Worm (Caenorhabditis elegans) whole organism, young adult: Measurements from ENCODE around the gene C09F5.1.

Experiments
- B0019.2 ChIP-seq: fragments of 200-800 bp; sonication (Bioruptor generic); conservative IDR thresholded peaks from 2 replicates; pipeline ENCODE4 v1.3.6; 2022; ENCODE audit warnings: missing genetic modification reagents, missing genetic modification characterization, missing compliant biosample characterization
- B0035.1 ChIP-seq: sonication (generic microtip); optimal IDR thresholded peaks from 2 replicates; lab custom pipeline; 2016; ENCODE audit warnings: missing genetic modification characterization, mild to moderate bottlenecking, missing compliant biosample characterization, missing genotype, missing genetic modification reagents
- B0336.3 ChIP-seq: fragments of 200-800 bp; sonication (Bioruptor generic); IDR thresholded peaks from 2 replicates; pipeline ENCODE4 v1.3.6; 2022; ENCODE audit warnings: missing genetic modification characterization, missing compliant biosample characterization
- C06A6.2 ChIP-seq: fragments of 200-800 bp; sonication (Bioruptor generic); conservative IDR thresholded peaks from 2 replicates; pipeline ENCODE4 v1.3.6; 2022; ENCODE audit warnings: missing genetic modification characterization, missing compliant biosample characterization
- F10E7.11 ChIP-seq: sonication (generic microtip); optimal IDR thresholded peaks from 2 replicates; lab custom pipeline; 2017; ENCODE audit warnings: mild to moderate bottlenecking, missing genetic modification characterization, moderate library complexity, missing compliant biosample characterization
- F23B12.7 ChIP-seq: sonication (generic microtip); optimal IDR thresholded peaks from 2 replicates; lab custom pipeline; 2017; ENCODE audit warnings: missing genetic modification characterization, mild to moderate bottlenecking, missing compliant biosample characterization, antibody characterized with exemption, moderate library complexity; ENCODE audit not compliant: insufficient read depth
- F57A8.1 ChIP-seq: fragments of 200-800 bp; sonication (Bioruptor generic); optimal IDR thresholded peaks from 2 replicates; lab custom pipeline; 2018; ENCODE audit warnings: mild to moderate bottlenecking, missing genetic modification characterization, moderate library complexity, missing compliant biosample characterization
- K12H6.12 ChIP-seq: fragments of 200-800 bp; sonication (Bioruptor generic); optimal IDR thresholded peaks from 2 replicates; lab custom pipeline; 2018; ENCODE audit warnings: mild to moderate bottlenecking, missing genetic modification characterization, missing compliant biosample characterization
- Y53G8AR.9 ChIP-seq: fragments of 200-800 bp; sonication (Bioruptor generic); conservative IDR thresholded peaks from 2 replicates; pipeline ENCODE4 v1.3.6; 2022; ENCODE audit warnings: missing genetic modification reagents, missing genetic modification characterization, missing compliant biosample characterization
- Y79H2A.3 ChIP-seq: fragments of 200-800 bp; sonication (Bioruptor generic); conservative IDR thresholded peaks from 2 replicates; pipeline ENCODE4 v1.3.6; 2022; ENCODE audit warnings: missing genetic modification reagents, missing genetic modification characterization, missing compliant biosample characterization
- akir-1 ChIP-seq: fragments of 200-800 bp; sonication (Bioruptor generic); optimal IDR thresholded peaks from 2 replicates; lab custom pipeline; 2018; ENCODE audit warnings: mild to moderate bottlenecking, missing genetic modification characterization, moderate library complexity, missing compliant biosample characterization
- ama-1 ChIP-seq, 3 experiments: fragments of 150-350 bp in 1 of 3; sonication (generic microtip) in 2 of 3; optimal IDR thresholded peaks; 2 replicates each; lab custom pipeline; 2014 to 2018; ENCODE audit warnings: missing biosample characterization in 2 of 3, missing genetic modification characterization in 2 of 3, missing genetic modification reagents in 2 of 3
- athp-1 ChIP-seq: sonication (generic microtip); optimal IDR thresholded peaks from 2 replicates; lab custom pipeline; 2017; ENCODE audit warnings: mild to moderate bottlenecking, missing genetic modification characterization, missing compliant biosample characterization
- cebp-1 ChIP-seq, 2 experiments: fragments of 200-800 bp in 1 of 2; sonication (Bioruptor generic) in 1 of 2; sonication (generic microtip) in 1 of 2; IDR thresholded peaks in 1 of 2; optimal IDR thresholded peaks in 1 of 2; 2 replicates each; pipeline versions ENCODE4 v1.3.6 to Lab custom; 2017 to 2022; ENCODE audit warnings: missing compliant biosample characterization in 2 of 2, missing genetic modification characterization in 2 of 2, mild to moderate bottlenecking in 1 of 2, missing genetic modification reagents in 1 of 2, moderate library complexity in 1 of 2
- ceh-91 ChIP-seq: fragments of 200-800 bp; sonication (Bioruptor generic); IDR thresholded peaks from 2 replicates; pipeline ENCODE4 v1.3.6; 2022; ENCODE audit warnings: missing genetic modification reagents, missing genetic modification characterization, missing compliant biosample characterization
- chd-7 ChIP-seq: sonication (generic microtip); optimal IDR thresholded peaks from 2 replicates; lab custom pipeline; 2016; ENCODE audit warnings: mild to moderate bottlenecking, missing genetic modification characterization, moderate library complexity, missing compliant biosample characterization
- die-1 ChIP-seq: sonication (generic microtip); optimal IDR thresholded peaks from 2 replicates; lab custom pipeline; 2016; ENCODE audit warnings: missing genotype, mild to moderate bottlenecking, missing genetic modification characterization, missing compliant biosample characterization
- dpl-1 ChIP-seq: fragments of 150-350 bp; optimal IDR thresholded peaks from 2 replicates; lab custom pipeline; 2014; ENCODE audit warnings: missing biosample characterization, missing genetic modification reagents, missing genetic modification characterization
- egl-18 ChIP-seq: fragments of 200-800 bp; sonication (Bioruptor generic); IDR thresholded peaks from 2 replicates; pipeline ENCODE4 v1.3.6; 2022; ENCODE audit warnings: missing genetic modification reagents, missing genetic modification characterization, missing compliant biosample characterization
- fkh-3 ChIP-seq: sonication (generic microtip); optimal IDR thresholded peaks from 2 replicates; lab custom pipeline; 2016; ENCODE audit warnings: mild to moderate bottlenecking, missing genetic modification characterization, missing compliant biosample characterization
- hlh-12 ChIP-seq: sonication (generic microtip); optimal IDR thresholded peaks from 2 replicates; lab custom pipeline; 2016; ENCODE audit warnings: missing genetic modification characterization, missing compliant biosample characterization
- hmg-20 ChIP-seq: fragments of 200-800 bp; sonication (Bioruptor generic); IDR thresholded peaks from 2 replicates; pipeline ENCODE4 v1.3.6; 2022; ENCODE audit warnings: missing genetic modification reagents, missing genetic modification characterization, missing compliant biosample characterization
- hrde-1 ChIP-seq: sonication (generic microtip); optimal IDR thresholded peaks from 2 replicates; lab custom pipeline; 2016; ENCODE audit warnings: missing genetic modification characterization, mild to moderate bottlenecking, missing compliant biosample characterization, moderate library complexity, missing genotype, missing genetic modification reagents, borderline replicate concordance
- hsf-1 ChIP-seq: fragments of 200-800 bp; sonication (Bioruptor generic); IDR thresholded peaks from 2 replicates; pipeline ENCODE4 v1.3.6; 2022; ENCODE audit warnings: missing genetic modification reagents, missing genetic modification characterization, missing compliant biosample characterization
- lin-35 ChIP-seq, 3 experiments: fragments of 150-350 bp in 2 of 3; sonication (generic microtip) in 1 of 3; optimal IDR thresholded peaks; 2 replicates each; lab custom pipeline; 2014 to 2018; ENCODE audit warnings: missing biosample characterization in 3 of 3, missing genetic modification characterization in 3 of 3, missing genetic modification reagents in 3 of 3
- lsl-1 ChIP-seq: fragments of 200-800 bp; sonication (Bioruptor generic); optimal IDR thresholded peaks from 2 replicates; lab custom pipeline; 2018; ENCODE audit warnings: mild to moderate bottlenecking, missing genetic modification characterization, moderate library complexity, missing compliant biosample characterization
- lsy-27 ChIP-seq: sonication (generic microtip); optimal IDR thresholded peaks from 2 replicates; lab custom pipeline; 2017; ENCODE audit warnings: missing genetic modification characterization, mild to moderate bottlenecking, missing compliant biosample characterization, antibody characterized with exemption, missing genotype, borderline replicate concordance; ENCODE audit not compliant: insufficient read depth
- madf-10 ChIP-seq: sonication (generic microtip); optimal IDR thresholded peaks from 2 replicates; lab custom pipeline; 2016; ENCODE audit warnings: mild to moderate bottlenecking, missing genetic modification characterization, missing compliant biosample characterization
- nhr-120 ChIP-seq: fragments of 200-800 bp; sonication (Bioruptor generic); IDR thresholded peaks from 2 replicates; pipeline ENCODE4 v1.3.6; 2022; ENCODE audit warnings: missing genetic modification characterization, missing compliant biosample characterization
- nhr-179 ChIP-seq: sonication (generic microtip); optimal IDR thresholded peaks from 2 replicates; lab custom pipeline; 2016; ENCODE audit warnings: mild to moderate bottlenecking, missing genetic modification characterization, missing compliant biosample characterization
- nhr-27 ChIP-seq: fragments of 200-800 bp; sonication (Bioruptor generic); optimal IDR thresholded peaks from 2 replicates; lab custom pipeline; 2018; ENCODE audit warnings: mild to moderate bottlenecking, missing genetic modification characterization, moderate library complexity, missing compliant biosample characterization
- nhr-90 ChIP-seq: sonication (generic microtip); optimal IDR thresholded peaks from 2 replicates; lab custom pipeline; 2016; ENCODE audit warnings: missing genotype, mild to moderate bottlenecking, missing genetic modification characterization, missing compliant biosample characterization
- pbrm-1 ChIP-seq: fragments of 200-800 bp; sonication (Bioruptor generic); IDR thresholded peaks from 2 replicates; pipeline ENCODE4 v1.3.6; 2022; ENCODE audit warnings: missing genetic modification reagents, missing genetic modification characterization, missing compliant biosample characterization
- pha-4 ChIP-seq: fragments of 150-350 bp; sonication (generic microtip); optimal IDR thresholded peaks from 2 replicates; lab custom pipeline; 2014; ENCODE audit warnings: missing biosample characterization, missing genetic modification reagents, missing genetic modification characterization
- rcor-1 ChIP-seq: fragments of 200-800 bp; sonication (Bioruptor generic); IDR thresholded peaks from 2 replicates; pipeline ENCODE4 v1.3.6; 2022; ENCODE audit warnings: missing genetic modification reagents, missing genetic modification characterization, missing compliant biosample characterization
- rec-8 ChIP-seq, 2 experiments: sonication (generic microtip); optimal IDR thresholded peaks; 2 replicates each; lab custom pipeline; 2016; ENCODE audit warnings: mild to moderate bottlenecking in 2 of 2, missing genetic modification characterization in 2 of 2, missing genetic modification reagents in 2 of 2, missing genotype in 2 of 2, missing biosample characterization in 1 of 2, missing compliant biosample characterization in 1 of 2, moderate library complexity in 1 of 2
- repo-1 ChIP-seq: sonication (generic microtip); optimal IDR thresholded peaks from 2 replicates; lab custom pipeline; 2017; ENCODE audit warnings: mild to moderate bottlenecking, missing genetic modification characterization, missing compliant biosample characterization
- sdz-38 ChIP-seq: sonication (generic microtip); optimal IDR thresholded peaks from 2 replicates; lab custom pipeline; 2016; ENCODE audit warnings: missing genotype, missing genetic modification characterization, missing compliant biosample characterization
- snpc-1.1 ChIP-seq: sonication (generic microtip); optimal IDR thresholded peaks from 2 replicates; lab custom pipeline; 2017; ENCODE audit warnings: missing genetic modification characterization, mild to moderate bottlenecking, missing compliant biosample characterization, antibody characterized with exemption, moderate library complexity, missing genotype, missing genetic modification reagents; ENCODE audit not compliant: insufficient read depth
- snpc-3.4 ChIP-seq: sonication (generic microtip); optimal IDR thresholded peaks from 2 replicates; lab custom pipeline; 2017; ENCODE audit warnings: missing genetic modification characterization, mild to moderate bottlenecking, missing compliant biosample characterization, antibody characterized with exemption, moderate library complexity, missing genotype, missing genetic modification reagents
- snpc-4 ChIP-seq, 5 experiments: fragments of 150-350 bp in 1 of 5; sonication (generic microtip) in 4 of 5; optimal IDR thresholded peaks; 2 replicates each; lab custom pipeline; 2014 to 2018; ENCODE audit warnings: missing genetic modification characterization in 5 of 5, missing biosample characterization in 3 of 5, antibody characterized with exemption in 2 of 5, mild to moderate bottlenecking in 2 of 5, missing compliant biosample characterization in 2 of 5, missing genotype in 2 of 5, moderate library complexity in 2 of 5, missing genetic modification reagents in 1 of 5
- somi-1 ChIP-seq: fragments of 200-800 bp; sonication (Bioruptor generic); optimal IDR thresholded peaks from 2 replicates; lab custom pipeline; 2018; ENCODE audit warnings: mild to moderate bottlenecking, missing genetic modification characterization, missing compliant biosample characterization
- zfh-2 ChIP-seq: fragments of 200-800 bp; sonication (Bioruptor generic); conservative IDR thresholded peaks from 2 replicates; pipeline ENCODE4 v1.3.6; 2022; ENCODE audit warnings: missing genetic modification reagents, missing genetic modification characterization, missing compliant biosample characterization
- ztf-22 ChIP-seq: fragments of 200-800 bp; sonication (Bioruptor generic); optimal IDR thresholded peaks from 2 replicates; lab custom pipeline; 2018; ENCODE audit warnings: mild to moderate bottlenecking, missing genetic modification characterization, moderate library complexity, missing compliant biosample characterization
- ztf-6 ChIP-seq: fragments of 200-800 bp; sonication (Bioruptor generic); IDR thresholded peaks from 2 replicates; pipeline ENCODE4 v1.3.6; 2022; ENCODE audit warnings: missing genetic modification reagents, missing genetic modification characterization, missing compliant biosample characterization

The C09F5.1 gene

DNA sequence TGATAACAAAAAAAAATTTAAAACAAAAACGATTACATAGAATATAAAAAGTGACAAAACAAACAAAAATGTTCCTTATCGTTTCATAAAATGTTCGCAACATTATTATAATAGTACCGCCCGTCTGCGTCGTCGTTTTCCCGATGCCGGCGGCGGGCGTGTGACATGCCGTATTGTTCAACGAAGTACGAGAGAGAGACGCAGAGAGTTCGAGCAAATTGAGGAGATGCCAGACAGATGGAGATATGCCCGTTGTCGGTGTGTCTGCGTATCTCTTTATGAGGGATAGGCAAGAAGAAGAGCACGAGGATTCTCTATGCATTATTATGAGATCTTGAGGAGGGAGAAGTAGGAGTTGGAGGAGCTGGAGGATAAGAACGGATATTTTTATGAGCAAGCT lies 34.8 kb upstream of the C09F5.1 start (continued):
- TF ChIP-seq hsf-1 (GFP tag; lab: Robert Waterston, UW) (no peak), snpc-4 (GFP tag; optimal IDR thresholded peaks at IDR 0.05; lab: Kevin White, UChicago) (no peak), snpc-4 (tag; optimal IDR thresholded peaks at IDR 0.05; lab: Kevin White, UChicago) (peak; percentile 56 to 78 (median 67)), die-1 (tag; lab: Kevin White, UChicago) (no peak), pha-4 (peak; percentile 90), fkh-3 (tag; lab: Kevin White, UChicago) (no peak), B0336.3 (GFP tag; lab: Robert Waterston, UW) (peak; percentile 80), B0035.1 (tag; lab: Kevin White, UChicago) (no peak), nhr-120 (GFP tag; lab: Robert Waterston, UW) (no peak), F57A8.1 (GFP tag; lab: Kevin White, UChicago) (no peak), K12H6.12 (peak; percentile 89), Y79H2A.3 (GFP tag; lab: Robert Waterston, UW) (no peak), madf-10 (tag; lab: Kevin White, UChicago) (peak; percentile 88), Y53G8AR.9 (GFP tag; lab: Robert Waterston, UW) (peak; percentile 53; the same call in 1 of the 2 replicates), repo-1 (tag; lab: Kevin White, UChicago) (peak; percentile 25), lsy-27 (no peak), athp-1 (tag; lab: Kevin White, UChicago) (peak; percentile 44), lin-35 (GFP tag; optimal IDR thresholded peaks at IDR 0.05; lab: Kevin White, UChicago) (peak in 1 of 3 experiments; percentile 18), nhr-27 (tag; lab: Kevin White, UChicago) (no peak), ztf-6 (GFP tag; lab: Robert Waterston, UW) (0 out of 2 replicates have a peak, but pooled peaks have one; percentile 60), egl-18 (GFP tag; lab: Robert Waterston, UW) (no peak), hmg-20 (peak; percentile 52; the same call in 1 of the 2 replicates), hrde-1 (tag; lab: Kevin White, UChicago) (no peak), hlh-12 (no peak), rec-8 (tag; optimal IDR thresholded peaks at IDR 0.05; lab: Kevin White, UChicago) (no peak), ztf-22 (GFP tag; lab: Kevin White, UChicago) (peak; percentile 82), nhr-179 (tag; lab: Kevin White, UChicago) (no peak), rcor-1 (GFP tag; lab: Robert Waterston, UW) (peak; percentile 78), snpc-1.1 (no peak), B0019.2 (GFP tag; lab: Robert Waterston, UW) (no peak), F23B12.7 (tag; lab: Kevin White, UChicago) (peak; percentile 9), ama-1 (optimal IDR thresholded peaks at IDR 0.05; lab: Kevin White, UChicago) (no peak), ama-1 (GFP tag; optimal IDR thresholded peaks at IDR 0.05; lab: Kevin White, UChicago) (no peak), snpc-3.4 (tag; lab: Kevin White, UChicago) (no peak), nhr-90 (tag; lab: Kevin White, UChicago) (peak; percentile 56), dpl-1 (GFP tag; lab: Kevin White, UChicago) (no peak), sdz-38 (tag; lab: Kevin White, UChicago) (no peak), pbrm-1 (GFP tag; lab: Robert Waterston, UW) (peak; percentile 67), cebp-1 (GFP tag; IDR thresholded peaks at IDR 0.05; lab: Robert Waterston, UW) (peak; percentile 49; the same call in 1 of the 2 replicates), cebp-1 (tag; optimal IDR thresholded peaks at IDR 0.05; lab: Kevin White, UChicago) (peak; percentile 84), zfh-2 (GFP tag; lab: Robert Waterston, UW) (peak; percentile 97), C06A6.2 (peak; percentile 39; the same call in 1 of the 2 replicates), lsl-1 (no peak), chd-7 (tag; lab: Kevin White, UChicago) (peak; percentile 73), ceh-91 (GFP tag; lab: Robert Waterston, UW) (no peak), somi-1 (GFP tag; lab: Kevin White, UChicago) (peak; percentile 79), F10E7.11 (tag; lab: Kevin White, UChicago) (no peak), akir-1 (no peak)
